Worm (Caenorhabditis elegans): ENCODE results near the gene srj-32.

DNA sequence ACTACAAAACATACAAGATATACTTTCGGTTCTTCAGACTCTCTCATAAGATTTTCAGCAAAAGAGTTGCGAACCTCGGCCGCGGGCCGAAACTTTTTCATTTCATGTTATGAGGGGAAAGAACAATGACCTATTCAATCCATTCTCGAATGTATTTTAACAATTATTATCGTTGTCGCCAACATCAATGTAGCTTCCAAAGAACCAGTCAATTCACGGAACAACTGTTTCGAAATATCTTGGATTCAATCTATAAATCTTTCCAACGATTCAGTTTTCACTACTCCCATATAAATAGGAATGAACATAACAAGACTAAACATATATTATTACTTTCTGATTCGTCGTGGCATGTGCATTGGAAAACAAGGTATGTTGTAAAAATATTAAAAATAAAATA, 9.9 kb upstream of the srj-32 start, which contains the start of gene F07G11.1:
- TF ChIP-seq unc-39 (tag; optimal IDR thresholded peaks at IDR 0.05) (no peak), elt-2 (tag; optimal IDR thresholded peaks at IDR 0.05) (no peak), jun-1 (tag; optimal IDR thresholded peaks at IDR 0.05) (no peak), ama-1 (optimal IDR thresholded peaks at IDR 0.05) (no peak), nhr-237 (tag; optimal IDR thresholded peaks at IDR 0.05) (no peak), snpc-4 (tag; optimal IDR thresholded peaks at IDR 0.05) (no peak), fos-1 (tag; optimal IDR thresholded peaks at IDR 0.05) (no peak)
